Fruit fly (Drosophila melanogaster): Measurements from ENCODE around the gene hdm.
A peak's percentile ranks its signal among the peaks of the same experiment; 100 is the strongest.

The hdm gene

dm6 chrX:7893411-7894122 lies 26.4 kb downstream of the hdm start, which contains the start of the genes CG45089, ND-MNLL and p115 (continued):
- TF ChIP-seq lab (GFP tag; optimal IDR thresholded peaks at IDR 0.05) (peak; percentile 65), Rx (GFP tag; IDR thresholded peaks at IDR 0.05) (0 out of 2 replicates have a peak, but pooled peaks have one; percentile 3), CG1603 (tag; optimal IDR thresholded peaks at IDR 0.05) (peak; percentile 27), TFAM (GFP tag; optimal IDR thresholded peaks at IDR 0.05) (no peak), tll (GFP tag; optimal IDR thresholded peaks at IDR 0.05) (no peak), vnd (GFP tag; IDR thresholded peaks at IDR 0.05; ENCODE audit: partially characterized antibody) (no peak), Fer3 (tag; optimal IDR thresholded peaks at IDR 0.05) (peak; percentile 47), CG14050 (GFP tag; IDR thresholded peaks at IDR 0.05) (no peak), ab (GFP tag; optimal IDR thresholded peaks at IDR 0.05) (no peak), salm (tag; optimal IDR thresholded peaks at IDR 0.05) (no peak), CG17829 (tag; optimal IDR thresholded peaks at IDR 0.05) (peak; percentile 77), inv (GFP tag; IDR thresholded peaks at IDR 0.05; ENCODE audit: partially characterized antibody) (peak; percentile 61), odd (GFP tag; optimal IDR thresholded peaks at IDR 0.05) (no peak), CG17385 (GFP tag; optimal IDR thresholded peaks at IDR 0.05) (no peak), mam (GFP tag; optimal IDR thresholded peaks at IDR 0.05) (peak; percentile 56), CG1792 (GFP tag; optimal IDR thresholded peaks at IDR 0.05) (no peak), CG11696 (GFP tag; IDR thresholded peaks at IDR 0.05) (no peak), dmrt11E (tag; optimal IDR thresholded peaks at IDR 0.05) (peak; percentile 56), gcm (GFP tag; optimal IDR thresholded peaks at IDR 0.05) (peak; percentile 46), wor (GFP tag; IDR thresholded peaks at IDR 0.05) (no peak), Gug (GFP tag; IDR thresholded peaks at IDR 0.05) (peak; percentile 56; the same call in 1 of the 4 replicates), CG7928 (GFP tag; optimal IDR thresholded peaks at IDR 0.05) (peak; percentile 82), zf30C (GFP tag; optimal IDR thresholded peaks at IDR 0.05) (no peak), insv (GFP tag; optimal IDR thresholded peaks at IDR 0.05) (peak in 1 of 2 experiments; percentile 56), caup (GFP tag; optimal IDR thresholded peaks at IDR 0.05; ENCODE audit: severe bottlenecking) (peak; percentile 46), Sry-δ (GFP tag; optimal IDR thresholded peaks at IDR 0.05) (peak; percentile 78), Dek (tag; optimal IDR thresholded peaks at IDR 0.05) (peak; percentile 48), bowl (GFP tag; IDR thresholded peaks at IDR 0.05) (no peak), bbx (GFP tag; IDR thresholded peaks at IDR 0.05; ENCODE audit: partially characterized antibody) (no peak), crc (GFP tag; optimal IDR thresholded peaks at IDR 0.05) (no peak), gcm2 (GFP tag; optimal IDR thresholded peaks at IDR 0.05) (no peak), CG6272 (GFP tag; IDR thresholded peaks at IDR 0.05) (peak; percentile 42; the same call in 1 of the 2 replicates), CG11504 (tag; optimal IDR thresholded peaks at IDR 0.05) (peak; percentile 65), ato (GFP tag; IDR thresholded peaks at IDR 0.05; ENCODE audit: partially characterized antibody) (no peak), CG13624 (GFP tag; optimal IDR thresholded peaks at IDR 0.05) (peak; percentile 53), CG4424 (GFP tag; optimal IDR thresholded peaks at IDR 0.05) (peak; percentile 62), h (optimal IDR thresholded peaks at IDR 0.05) (no peak), aop (GFP tag; IDR thresholded peaks at IDR 0.05) (no peak), fd102C (GFP tag; optimal IDR thresholded peaks at IDR 0.05) (no peak), CG30403 (GFP tag; optimal IDR thresholded peaks at IDR 0.05) (peak; percentile 75), CG12071 (GFP tag; optimal IDR thresholded peaks at IDR 0.05) (no peak), D19A (tag; optimal IDR thresholded peaks at IDR 0.05) (peak; percentile 33), CG15269 (tag; optimal IDR thresholded peaks at IDR 0.05) (peak; percentile 62), CG9932 (GFP tag; IDR thresholded peaks at IDR 0.05) (peak; percentile 84), CG4617 (GFP tag; optimal IDR thresholded peaks at IDR 0.05; ENCODE audit: borderline replicate concordance) (peak; percentile 56), Lhr (GFP tag; optimal IDR thresholded peaks at IDR 0.05) (no peak), Tbp (GFP tag; optimal IDR thresholded peaks at IDR 0.05) (no peak), CG2129 (GFP tag; IDR thresholded peaks at IDR 0.05; ENCODE audit: partially characterized antibody) (peak; percentile 32), ac (GFP tag; optimal IDR thresholded peaks at IDR 0.05) (no peak)
